Fruit fly (Drosophila melanogaster) whole organism: Measurements from ENCODE around the gene CG42495.
A peak's percentile ranks its signal among the peaks of the same experiment; 100 is the strongest.

Source experiments
- CG8478 ChIP-seq: fragments of >200 bp; optimal IDR thresholded peaks from 2 replicates; lab custom pipeline; 2018; ENCODE audit warnings: inconsistent platforms
- Dll ChIP-seq: fragments of >200 bp; optimal IDR thresholded peaks from 2 replicates; lab custom pipeline; 2017
- EcR ChIP-seq, 2 experiments: fragments of >200 bp; optimal IDR thresholded peaks; 2 replicates each; lab custom pipeline; 2017; ENCODE audit warnings: missing biosample characterization in 2 of 2, missing genetic modification characterization in 2 of 2, missing genetic modification reagents in 2 of 2
- pan ChIP-seq: fragments of >200 bp; optimal IDR thresholded peaks from 2 replicates; lab custom pipeline; 2017
- psq ChIP-seq: fragments of >200 bp; optimal IDR thresholded peaks from 2 replicates; lab custom pipeline; 2017
- usp ChIP-seq: fragments of >200 bp; optimal IDR thresholded peaks from 2 replicates; lab custom pipeline; 2017; ENCODE audit warnings: missing biosample characterization, missing genetic modification characterization, mixed read lengths

Gene CG42495

DNA sequence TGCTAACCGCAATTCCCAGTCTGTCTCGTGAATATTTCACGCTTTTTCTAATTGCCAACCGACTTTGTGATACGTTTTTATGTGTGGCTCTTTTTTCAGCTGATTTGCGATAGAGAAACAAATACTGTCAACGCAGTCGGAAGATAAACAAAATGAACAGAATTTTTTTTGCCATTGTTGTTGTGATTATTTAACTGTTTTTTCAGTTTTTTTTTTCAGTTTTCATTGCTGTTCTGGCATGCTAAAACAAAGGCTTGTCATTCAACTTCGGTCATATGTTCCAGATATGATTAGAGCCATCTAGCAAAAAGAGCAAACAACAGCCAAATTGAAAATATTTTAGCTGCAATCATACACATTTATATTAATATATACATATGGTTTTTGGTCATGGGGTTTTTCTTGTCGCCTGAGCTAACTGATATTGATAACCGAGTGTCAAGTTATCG lies 35.0 kb upstream of the CG42495 start:
- TF ChIP-seq CG8478 (lab: Kevin White, UChicago): no peak
- no peak for TF ChIP-seq psq (lab: Kevin White, UChicago)
- no peak for TF ChIP-seq usp (GFP tag; lab: Kevin White, UChicago)
- TF ChIP-seq Dll (lab: Kevin White, UChicago): no peak
- no peak for TF ChIP-seq EcR (GFP tag; optimal IDR thresholded peaks at IDR 0.05; lab: Kevin White, UChicago)
- TF ChIP-seq pan (lab: Kevin White, UChicago): no peak

DNA sequence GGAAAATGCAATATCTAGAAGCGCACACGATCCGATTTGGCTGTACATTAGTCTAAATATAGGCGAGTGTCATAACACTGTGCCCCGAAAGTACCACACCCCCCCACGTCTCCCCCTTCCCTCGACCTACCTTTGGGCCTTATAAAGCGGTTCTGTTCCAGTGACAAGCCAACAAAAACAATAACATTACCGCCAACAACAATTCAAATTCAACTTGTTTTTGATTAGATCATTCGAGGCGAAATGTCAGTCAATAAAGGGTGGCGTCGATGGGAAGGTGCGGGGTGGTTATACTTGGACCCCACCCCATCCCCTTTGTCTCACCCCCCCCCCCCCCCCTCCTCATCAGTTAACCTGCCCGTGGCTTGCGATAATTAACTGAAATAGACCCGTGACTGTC lies 34.1 kb upstream of the CG42495 start:
- no peak for TF ChIP-seq usp (GFP tag; lab: Kevin White, UChicago)
- TF ChIP-seq psq (lab: Kevin White, UChicago): no peak

DNA sequence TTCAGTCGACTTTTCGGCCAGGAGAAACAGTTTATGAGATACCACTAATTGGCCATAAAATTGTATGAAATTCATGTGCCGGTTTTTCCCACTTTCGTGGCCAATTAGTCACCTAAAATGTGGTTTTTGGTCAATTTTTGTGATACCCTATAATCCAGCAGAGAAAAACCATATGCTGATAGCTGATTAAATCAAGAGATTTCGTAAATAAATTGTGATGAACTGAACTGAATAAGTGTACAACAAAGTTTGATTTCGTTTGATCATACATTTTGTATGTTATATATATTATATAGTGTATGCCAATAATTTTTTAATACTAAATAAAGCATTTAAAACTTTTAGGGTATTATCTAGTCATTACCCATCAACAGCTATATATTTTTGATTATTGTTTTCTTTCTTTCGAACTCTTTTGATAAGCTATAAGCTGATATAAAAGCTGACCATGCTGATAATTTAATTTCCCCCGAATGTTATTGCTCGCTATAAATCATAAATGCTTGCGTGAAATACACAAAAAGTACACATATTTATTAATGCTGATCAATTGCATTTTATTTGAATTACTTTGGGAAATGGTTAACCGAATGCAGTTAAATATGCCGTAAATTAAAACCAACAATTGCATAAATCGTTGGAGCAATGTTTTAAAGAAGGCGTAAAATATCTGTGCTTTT lies 32.2 kb upstream of the CG42495 start:
- TF ChIP-seq pan (lab: Kevin White, UChicago): peak; percentile 32
- TF ChIP-seq Dll (lab: Kevin White, UChicago): no peak

DNA sequence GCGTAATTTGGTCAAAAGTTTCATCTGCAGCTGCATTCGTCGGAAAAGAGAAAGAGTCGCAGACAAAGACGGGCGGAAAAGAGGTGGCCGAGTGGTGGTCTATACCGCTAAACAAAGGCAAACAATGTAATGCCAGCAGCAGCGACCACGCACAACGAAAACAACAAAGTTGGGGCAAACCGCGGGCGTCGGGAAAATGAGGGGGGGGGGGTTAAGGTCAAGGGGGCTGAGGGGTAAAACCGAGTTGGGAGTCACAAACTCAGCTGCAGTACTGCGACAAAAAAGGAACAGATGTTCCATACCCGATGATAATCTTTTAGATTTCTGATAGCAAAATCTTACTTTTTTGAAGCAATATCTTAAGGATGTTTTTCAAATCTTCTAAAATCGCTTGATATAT lies 30.4 kb upstream of the CG42495 start:
- no peak for TF ChIP-seq CG8478 (lab: Kevin White, UChicago)
- TF ChIP-seq psq (lab: Kevin White, UChicago): no peak
- TF ChIP-seq usp (GFP tag; lab: Kevin White, UChicago): no peak
- no peak for TF ChIP-seq Dll (lab: Kevin White, UChicago)
- no peak for TF ChIP-seq pan (lab: Kevin White, UChicago)
- TF ChIP-seq EcR (GFP tag; optimal IDR thresholded peaks at IDR 0.05; lab: Kevin White, UChicago): no peak

DNA sequence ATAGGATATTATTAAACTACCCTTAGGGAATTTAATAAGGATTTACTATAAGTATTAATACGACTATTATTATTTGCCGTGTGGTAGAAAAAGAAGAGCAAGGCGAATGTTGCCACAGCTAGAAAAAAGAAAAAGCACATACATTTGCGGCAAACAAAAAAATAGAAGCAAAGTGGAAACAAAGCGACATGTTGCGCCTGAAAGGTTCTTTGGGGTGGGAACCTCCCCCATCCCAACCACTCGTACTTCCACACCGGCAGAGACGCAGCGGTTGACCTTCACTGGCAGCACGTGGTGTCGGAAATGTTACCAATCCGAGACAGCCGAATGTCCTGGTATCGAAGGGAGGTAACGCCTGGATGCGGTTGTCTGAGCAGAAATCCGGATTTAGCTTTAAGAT lies 29.8 kb upstream of the CG42495 start:
- TF ChIP-seq EcR (GFP tag; optimal IDR thresholded peaks at IDR 0.05; lab: Kevin White, UChicago) (no peak), CG8478 (lab: Kevin White, UChicago) (no peak), psq (lab: Kevin White, UChicago) (no peak), usp (GFP tag; lab: Kevin White, UChicago) (no peak), Dll (lab: Kevin White, UChicago) (no peak), pan (lab: Kevin White, UChicago) (no peak)

DNA sequence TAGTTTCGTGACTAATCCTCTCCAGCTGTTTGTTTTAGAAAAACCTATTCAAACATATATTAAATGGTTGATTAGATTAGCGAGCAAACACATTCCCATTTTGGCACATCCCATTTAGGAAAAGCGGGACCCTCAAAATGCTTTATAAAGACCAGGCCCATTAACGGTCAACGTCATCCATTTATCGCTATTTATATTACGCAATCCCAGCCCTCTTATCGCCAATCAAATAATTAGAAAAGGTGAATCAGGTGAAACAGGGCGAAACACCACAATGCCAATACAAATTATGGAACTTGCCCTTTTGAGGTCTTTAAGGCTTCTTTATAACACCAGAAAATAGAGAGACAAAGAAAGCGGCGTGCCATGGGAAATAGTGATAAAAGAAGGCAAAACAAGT lies 29.1 kb upstream of the CG42495 start:
- TF ChIP-seq pan (lab: Kevin White, UChicago) (no peak), usp (GFP tag; lab: Kevin White, UChicago) (no peak), CG8478 (lab: Kevin White, UChicago) (no peak), EcR (GFP tag; optimal IDR thresholded peaks at IDR 0.05; lab: Kevin White, UChicago) (no peak), Dll (lab: Kevin White, UChicago) (no peak)

- TF ChIP-seq psq (lab: Kevin White, UChicago) (no peak), pan (lab: Kevin White, UChicago) (no peak), Dll (lab: Kevin White, UChicago) (no peak)
Observed at dm6 chr3L:18638487-18638886, 28.7 kb upstream of the CG42495 start.

- TF ChIP-seq usp (GFP tag; lab: Kevin White, UChicago): no peak
- TF ChIP-seq EcR (GFP tag; optimal IDR thresholded peaks at IDR 0.05; lab: Kevin White, UChicago): no peak
- TF ChIP-seq Dll (lab: Kevin White, UChicago): no peak
- no peak for TF ChIP-seq CG8478 (lab: Kevin White, UChicago)
- TF ChIP-seq pan (lab: Kevin White, UChicago): no peak
- no peak for TF ChIP-seq psq (lab: Kevin White, UChicago)
Observed at dm6 chr3L:18640584-18641527, 26.3 kb upstream of the CG42495 start.

DNA sequence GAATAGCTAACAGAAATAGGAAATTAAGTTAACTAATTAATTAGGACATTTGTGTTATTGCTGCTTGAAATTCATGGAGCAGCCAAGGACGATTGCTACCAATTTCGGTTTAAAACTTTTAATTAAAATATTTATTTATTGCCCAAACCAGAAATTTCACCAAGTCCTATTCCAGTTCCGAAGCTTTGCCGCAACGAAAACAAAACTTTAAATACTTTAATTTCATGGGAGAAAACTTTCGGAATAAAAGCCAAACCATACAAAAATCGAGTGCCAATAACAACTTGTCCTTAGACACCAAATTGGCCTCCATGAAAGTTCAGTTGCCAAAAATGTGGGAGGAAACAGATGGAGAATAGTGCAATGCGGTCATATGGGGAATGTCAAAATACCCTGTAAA lies 23.9 kb upstream of the CG42495 start:
- TF ChIP-seq psq (lab: Kevin White, UChicago) (no peak), pan (lab: Kevin White, UChicago) (no peak), CG8478 (lab: Kevin White, UChicago) (no peak), EcR (GFP tag; optimal IDR thresholded peaks at IDR 0.05; lab: Kevin White, UChicago) (no peak), Dll (lab: Kevin White, UChicago) (no peak), usp (GFP tag; lab: Kevin White, UChicago) (no peak)

- no peak for TF ChIP-seq usp (GFP tag; lab: Kevin White, UChicago)
- TF ChIP-seq Dll (lab: Kevin White, UChicago): no peak
- TF ChIP-seq CG8478 (lab: Kevin White, UChicago): no peak
- TF ChIP-seq pan (lab: Kevin White, UChicago): no peak
- no peak for TF ChIP-seq EcR (GFP tag; optimal IDR thresholded peaks at IDR 0.05; lab: Kevin White, UChicago)
- TF ChIP-seq psq (lab: Kevin White, UChicago): no peak
Observed at dm6 chr3L:18653737-18654136, 13.4 kb upstream of the CG42495 start.

- TF ChIP-seq psq (lab: Kevin White, UChicago) (no peak), usp (GFP tag; lab: Kevin White, UChicago) (no peak), Dll (lab: Kevin White, UChicago) (no peak), pan (lab: Kevin White, UChicago) (no peak), CG8478 (lab: Kevin White, UChicago) (no peak), EcR (GFP tag; optimal IDR thresholded peaks at IDR 0.05; lab: Kevin White, UChicago) (no peak)
Observed at dm6 chr3L:18665594-18665993, 1.6 kb upstream of the CG42495 start.
